Fruit fly (Drosophila melanogaster) whole organism, embryonic: Measurements from ENCODE around the gene sloth1.

Experiments used
- B-H2 ChIP-seq: fragments of 200-800 bp; sonication (Bioruptor generic); optimal IDR thresholded peaks from 2 replicates; lab custom pipeline; 2018; ENCODE audit warnings: missing biosample characterization, mild to moderate bottlenecking, missing genetic modification characterization
- CG10565 ChIP-seq: fragments of 200-800 bp; sonication (Bioruptor generic); optimal IDR thresholded peaks from 3 replicates; lab custom pipeline; 2016; ENCODE audit warnings: missing biosample characterization, mild to moderate bottlenecking, missing genetic modification characterization
- CG10959 ChIP-seq: fragments of 200-800 bp; sonication (Bioruptor generic); IDR thresholded peaks from 2 replicates; pipeline ENCODE4 v1.3.6; 2022; ENCODE audit warnings: missing biosample characterization, missing genetic modification characterization
- CG11560 ChIP-seq: fragments of 200-800 bp; sonication (Bioruptor generic); IDR thresholded peaks from 3 replicates; pipeline ENCODE4 v1.3.6; 2022; ENCODE audit warnings: missing biosample characterization, missing genetic modification characterization
- CG12236 ChIP-seq: fragments of 200-800 bp; sonication (Bioruptor generic); optimal IDR thresholded peaks from 2 replicates; lab custom pipeline; 2016; ENCODE audit warnings: missing biosample characterization, missing genetic modification characterization
- CG12299 ChIP-seq: fragments of 200-800 bp; sonication (Bioruptor generic); optimal IDR thresholded peaks from 2 replicates; lab custom pipeline; 2018; ENCODE audit warnings: missing biosample characterization, mild to moderate bottlenecking, missing genetic modification characterization
- CG14441 ChIP-seq: fragments of 200-800 bp; sonication (Bioruptor generic); IDR thresholded peaks from 2 replicates; pipeline ENCODE4 v1.3.6; 2022; ENCODE audit warnings: missing biosample characterization, missing genetic modification characterization
- CG15514 ChIP-seq: fragments of 200-800 bp; sonication (Bioruptor generic); optimal IDR thresholded peaks from 3 replicates; lab custom pipeline; 2017; ENCODE audit warnings: missing biosample characterization, missing genetic modification characterization, mild to moderate bottlenecking, moderate library complexity, missing genetic modification reagents
- CG1647 ChIP-seq: fragments of 200-800 bp; sonication (Bioruptor generic); optimal IDR thresholded peaks from 3 replicates; lab custom pipeline; 2016; ENCODE audit warnings: missing biosample characterization, missing genetic modification characterization
- CG16863 ChIP-seq: fragments of 200-800 bp; sonication (Bioruptor generic); optimal IDR thresholded peaks from 3 replicates; lab custom pipeline; 2016; ENCODE audit warnings: missing biosample characterization, missing genetic modification characterization
- CG33557 ChIP-seq: fragments of 200-800 bp; sonication (Bioruptor generic); optimal IDR thresholded peaks from 2 replicates; lab custom pipeline; 2019; ENCODE audit warnings: missing biosample characterization, mild to moderate bottlenecking, missing genetic modification characterization, moderate library complexity
- CG3407 ChIP-seq: fragments of 200-800 bp; sonication (Bioruptor generic); optimal IDR thresholded peaks from 2 replicates; lab custom pipeline; 2018; ENCODE audit warnings: missing biosample characterization, mild to moderate bottlenecking, missing genetic modification characterization
- CG3847 ChIP-seq: fragments of 200-800 bp; sonication (Bioruptor generic); IDR thresholded peaks from 2 replicates; pipeline ENCODE4 v1.3.6; 2022; ENCODE audit warnings: missing biosample characterization, missing genetic modification characterization
- CG4707 ChIP-seq: fragments of 200-800 bp; sonication (Bioruptor generic); optimal IDR thresholded peaks from 2 replicates; lab custom pipeline; 2018; ENCODE audit warnings: missing biosample characterization, mild to moderate bottlenecking, missing genetic modification characterization, moderate library complexity
- CG7839 ChIP-seq: fragments of 200-800 bp; sonication (Bioruptor generic); optimal IDR thresholded peaks from 3 replicates; lab custom pipeline; 2018; ENCODE audit warnings: missing biosample characterization, mild to moderate bottlenecking, missing genetic modification characterization, moderate library complexity
- CG9609 ChIP-seq: fragments of 200-800 bp; sonication (Bioruptor generic); optimal IDR thresholded peaks from 3 replicates; lab custom pipeline; 2016; ENCODE audit warnings: missing biosample characterization, missing genetic modification characterization
- CTCF ChIP-seq: fragments of 200-800 bp; sonication (Bioruptor generic); optimal IDR thresholded peaks from 2 replicates; lab custom pipeline; 2017; ENCODE audit warnings: missing biosample characterization, mild to moderate bottlenecking, missing genetic modification characterization, moderate library complexity
- CrebB ChIP-seq: fragments of 200-800 bp; sonication (Bioruptor generic); optimal IDR thresholded peaks from 3 replicates; lab custom pipeline; 2018; ENCODE audit warnings: missing biosample characterization, mild to moderate bottlenecking, missing genetic modification characterization
- D ChIP-seq, 2 experiments: fragments of 200-800 bp in 1 of 2; fragments of >200 bp in 1 of 2; sonication (Bioruptor generic) in 1 of 2; optimal IDR thresholded peaks; 2 replicates in 1 of 2; 3 replicates in 1 of 2; lab custom pipeline; 2017; ENCODE audit warnings: mild to moderate bottlenecking in 1 of 2, missing biosample characterization in 1 of 2, missing genetic modification characterization in 1 of 2, missing genetic modification reagents in 1 of 2
- Dip2 ChIP-seq: fragments of 200-800 bp; sonication (Bioruptor generic); IDR thresholded peaks from 2 replicates; pipeline ENCODE4 v1.3.6; 2022; ENCODE audit warnings: missing biosample characterization, missing genetic modification characterization
- H15 ChIP-seq: fragments of 200-800 bp; sonication (Bioruptor generic); IDR thresholded peaks from 3 replicates; pipeline ENCODE4 v1.3.6; 2022; ENCODE audit warnings: missing biosample characterization, missing genetic modification characterization
- HLH3B ChIP-seq: fragments of 200-800 bp; sonication (Bioruptor generic); IDR thresholded peaks from 2 replicates; pipeline ENCODE4 v1.3.6; 2022; ENCODE audit warnings: missing biosample characterization, missing genetic modification characterization
- HLHmδ ChIP-seq: fragments of 200-800 bp; sonication (Bioruptor generic); optimal IDR thresholded peaks from 2 replicates; lab custom pipeline; 2018; ENCODE audit warnings: missing biosample characterization, mild to moderate bottlenecking, missing genetic modification characterization, moderate library complexity
- HmgD ChIP-seq: fragments of 200-800 bp; sonication (Bioruptor generic); optimal IDR thresholded peaks from 3 replicates; lab custom pipeline; 2016; ENCODE audit warnings: missing biosample characterization, missing genetic modification characterization
- Hr3 ChIP-seq: fragments of 200-800 bp; sonication (Bioruptor generic); optimal IDR thresholded peaks from 3 replicates; lab custom pipeline; 2016; ENCODE audit warnings: missing biosample characterization, missing genetic modification characterization
- NK7.1 ChIP-seq: fragments of 200-800 bp; sonication (Bioruptor generic); optimal IDR thresholded peaks from 3 replicates; lab custom pipeline; 2016; ENCODE audit warnings: missing biosample characterization, missing genetic modification characterization
- Nf-YB ChIP-seq: fragments of 200-800 bp; sonication (Bioruptor generic); optimal IDR thresholded peaks from 3 replicates; lab custom pipeline; 2019; ENCODE audit warnings: missing biosample characterization, mild to moderate bottlenecking, missing genetic modification characterization, moderate library complexity
- NfI ChIP-seq: fragments of 200-800 bp; sonication (Bioruptor generic); optimal IDR thresholded peaks from 3 replicates; lab custom pipeline; 2018; ENCODE audit warnings: missing biosample characterization, mild to moderate bottlenecking, missing genetic modification characterization, moderate library complexity
- Side ChIP-seq: fragments of 200-800 bp; sonication (Bioruptor generic); optimal IDR thresholded peaks from 2 replicates; lab custom pipeline; 2016; ENCODE audit warnings: missing biosample characterization, missing genetic modification characterization
- Sox102F ChIP-seq: fragments of 200-800 bp; sonication (Bioruptor generic); optimal IDR thresholded peaks from 2 replicates; lab custom pipeline; 2018; ENCODE audit warnings: missing biosample characterization, mild to moderate bottlenecking, missing genetic modification characterization, moderate library complexity
- Stat92E ChIP-seq, 3 experiments: fragments of >200 bp in 2 of 3; fragments of 200-800 bp in 1 of 3; sonication (Bioruptor generic) in 1 of 3; optimal IDR thresholded peaks; 2 replicates each; lab custom pipeline; 2017 to 2019; ENCODE audit warnings: missing biosample characterization in 3 of 3, missing genetic modification characterization in 3 of 3, mild to moderate bottlenecking in 1 of 3, moderate library complexity in 1 of 3
- cg ChIP-seq: fragments of 200-800 bp; sonication (Bioruptor generic); optimal IDR thresholded peaks from 3 replicates; lab custom pipeline; 2019; ENCODE audit warnings: missing biosample characterization, mild to moderate bottlenecking, missing genetic modification characterization, moderate library complexity
- chn ChIP-seq: fragments of 200-800 bp; sonication (Bioruptor generic); optimal IDR thresholded peaks from 2 replicates; lab custom pipeline; 2016; ENCODE audit warnings: missing biosample characterization, missing genetic modification characterization
- disco-r ChIP-seq: fragments of 200-800 bp; sonication (Bioruptor generic); optimal IDR thresholded peaks from 2 replicates; lab custom pipeline; 2016; ENCODE audit warnings: missing biosample characterization, missing genetic modification characterization
- dmrt99B ChIP-seq: fragments of 200-800 bp; sonication (Bioruptor generic); optimal IDR thresholded peaks from 2 replicates; lab custom pipeline; 2018; ENCODE audit warnings: missing biosample characterization, mild to moderate bottlenecking, missing genetic modification characterization, moderate library complexity
- dysf ChIP-seq: fragments of 200-800 bp; sonication (Bioruptor generic); IDR thresholded peaks from 3 replicates; pipeline ENCODE4 v1.3.6; 2022; ENCODE audit warnings: missing biosample characterization, missing genetic modification characterization
- eyg ChIP-seq: fragments of 200-800 bp; sonication (Bioruptor generic); optimal IDR thresholded peaks from 3 replicates; lab custom pipeline; 2016; ENCODE audit warnings: missing biosample characterization, missing genetic modification characterization
- ind ChIP-seq: fragments of 200-800 bp; sonication (Bioruptor generic); optimal IDR thresholded peaks from 3 replicates; lab custom pipeline; 2016; ENCODE audit warnings: missing biosample characterization, missing genetic modification characterization
- klu ChIP-seq: fragments of 200-800 bp; sonication (Bioruptor generic); IDR thresholded peaks from 2 replicates; pipeline ENCODE4 v1.3.6; 2022; ENCODE audit warnings: missing biosample characterization, missing genetic modification characterization
- mirr ChIP-seq: fragments of 200-800 bp; sonication (Bioruptor generic); optimal IDR thresholded peaks from 3 replicates; lab custom pipeline; 2018; ENCODE audit warnings: missing biosample characterization, mild to moderate bottlenecking, missing genetic modification characterization
- org-1 ChIP-seq: fragments of 200-800 bp; sonication (Bioruptor generic); optimal IDR thresholded peaks from 2 replicates; lab custom pipeline; 2017; ENCODE audit warnings: missing biosample characterization, missing genetic modification characterization
- pros ChIP-seq: fragments of 200-800 bp; sonication (Bioruptor generic); optimal IDR thresholded peaks from 3 replicates; lab custom pipeline; 2019; ENCODE audit warnings: missing biosample characterization, mild to moderate bottlenecking, missing genetic modification characterization, moderate library complexity
- repo ChIP-seq: fragments of 200-800 bp; sonication (Bioruptor generic); optimal IDR thresholded peaks from 2 replicates; lab custom pipeline; 2016; ENCODE audit warnings: missing biosample characterization, missing genetic modification characterization
- shn ChIP-seq: fragments of 200-800 bp; sonication (Bioruptor generic); optimal IDR thresholded peaks from 3 replicates; lab custom pipeline; 2016; ENCODE audit warnings: missing biosample characterization, missing genetic modification characterization
- sim ChIP-seq: fragments of 200-800 bp; sonication (Bioruptor generic); IDR thresholded peaks from 2 replicates; pipeline ENCODE4 v1.3.6; 2022; ENCODE audit warnings: missing biosample characterization, missing genetic modification characterization
- sima ChIP-seq: fragments of 200-800 bp; sonication (Bioruptor generic); optimal IDR thresholded peaks from 2 replicates; lab custom pipeline; 2016; ENCODE audit warnings: missing biosample characterization, missing genetic modification characterization
- stc ChIP-seq: fragments of 200-800 bp; sonication (Bioruptor generic); IDR thresholded peaks from 2 replicates; pipeline ENCODE4 v1.3.6; 2022; ENCODE audit warnings: missing biosample characterization, missing genetic modification characterization
- sug ChIP-seq: fragments of 200-800 bp; optimal IDR thresholded peaks from 2 replicates; lab custom pipeline; 2019; ENCODE audit warnings: missing biosample characterization, mild to moderate bottlenecking, missing genetic modification characterization, moderate library complexity
- unc-4 ChIP-seq: fragments of 200-800 bp; sonication (Bioruptor generic); IDR thresholded peaks from 2 replicates; pipeline ENCODE4 v1.3.6; 2022; ENCODE audit warnings: missing biosample characterization, missing genetic modification characterization; ENCODE audit not compliant: partially characterized antibody
- usp ChIP-seq: fragments of >200 bp; optimal IDR thresholded peaks from 2 replicates; lab custom pipeline; 2017; ENCODE audit warnings: missing biosample characterization, missing genetic modification characterization

sloth1 gene

DNA sequence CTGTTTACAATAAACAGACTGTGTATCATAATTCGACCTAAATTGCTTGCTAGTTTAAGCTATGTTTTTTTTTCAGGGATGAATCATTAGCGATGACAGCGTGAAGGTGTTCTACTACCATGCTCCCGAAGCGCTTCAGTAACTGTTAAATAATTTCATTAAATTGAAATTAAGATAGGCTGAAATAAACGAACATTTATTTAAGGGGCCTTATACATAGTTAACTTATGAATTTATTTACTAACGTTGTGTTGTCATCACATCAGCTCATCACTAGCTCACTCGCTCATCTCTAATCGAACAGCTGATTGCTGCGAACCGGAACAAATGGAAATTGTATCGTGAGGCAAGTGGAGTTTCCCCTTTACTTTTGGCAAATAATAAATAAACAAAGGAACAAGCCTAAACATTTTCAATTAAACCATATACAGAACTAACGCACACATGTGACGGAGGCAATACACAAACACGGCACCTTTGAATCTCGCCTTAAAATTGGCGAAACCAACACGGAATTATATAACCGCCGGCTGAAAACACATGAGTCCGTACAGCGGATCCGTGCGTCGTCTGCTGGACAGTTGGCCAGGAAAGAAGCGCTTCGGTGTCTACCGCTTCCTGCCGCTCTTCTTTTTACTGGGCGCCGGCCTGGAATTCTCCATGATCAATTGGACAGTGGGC, at the start of gene sloth1, which contains the start of the genes cm and sloth2 (continued):
- TF ChIP-seq CG15514 (peak; percentile 77), ind (peak; percentile 85), unc-4 (GFP tag; lab: Robert Waterston, UW) (peak; percentile 91), stc (GFP tag; lab: Robert Waterston, UW) (peak; percentile 81), pros (GFP tag; lab: Kevin White, UChicago) (peak; percentile 5), CG12299 (tag; lab: Kevin White, UChicago) (peak; percentile 66), dmrt99B (peak; percentile 80), HLH3B (GFP tag; lab: Robert Waterston, UW) (peak; percentile 85), Hr3 (GFP tag; lab: Kevin White, UChicago) (peak; percentile 90), CG7839 (tag; lab: Kevin White, UChicago) (peak; percentile 86), sug (tag; lab: Kevin White, UChicago) (peak; percentile 85), CTCF (GFP tag; lab: Kevin White, UChicago) (peak; percentile 45), H15 (GFP tag; lab: Robert Waterston, UW) (peak; percentile 84; the same call in 2 of the 3 replicates), Side (peak; percentile 87), CG10959 (GFP tag; lab: Robert Waterston, UW) (peak; percentile 76), CG12236 (peak; percentile 71), Dip2 (no peak), CG1647 (peak; percentile 59), org-1 (GFP tag; lab: Kevin White, UChicago) (peak; percentile 64), D (optimal IDR thresholded peaks at IDR 0.05; lab: Kevin White, UChicago) (no peak), D (GFP tag; optimal IDR thresholded peaks at IDR 0.05; lab: Kevin White, UChicago) (peak; percentile 63), dysf (peak; percentile 88), Nf-YB (GFP tag; lab: Kevin White, UChicago) (peak; percentile 61), CG10565 (GFP tag; lab: Kevin White, UChicago) (no peak), usp (GFP tag; lab: Kevin White, UChicago) (no peak), sima (GFP tag; lab: Kevin White, UChicago) (no peak), CG16863 (GFP tag; lab: Kevin White, UChicago) (peak; percentile 86), CG33557 (GFP tag; lab: Kevin White, UChicago) (peak; percentile 81), HmgD (peak; percentile 62), CG4707 (GFP tag; lab: Kevin White, UChicago) (peak; percentile 46), NfI (peak; percentile 86), Sox102F (GFP tag; lab: Kevin White, UChicago) (peak; percentile 86), NK7.1 (peak; percentile 69), disco-r (GFP tag; lab: Kevin White, UChicago) (peak; percentile 58), HLHmδ (GFP tag; lab: Kevin White, UChicago) (no peak), mirr (GFP tag; lab: Kevin White, UChicago) (peak; percentile 71), CG14441 (peak; percentile 84), Stat92E (GFP tag; optimal IDR thresholded peaks at IDR 0.05; lab: Kevin White, UChicago) (peak in 1 of 3 experiments; percentile 65), repo (GFP tag; lab: Kevin White, UChicago) (peak; percentile 75), eyg (GFP tag; lab: Kevin White, UChicago) (peak; percentile 62), cg (no peak), CG3847 (GFP tag; lab: Robert Waterston, UW) (peak; percentile 87), klu (peak; percentile 74), CG9609 (GFP tag; lab: Kevin White, UChicago) (peak; percentile 91), chn (GFP tag; lab: Kevin White, UChicago) (peak; percentile 92), CrebB (tag; lab: Kevin White, UChicago) (peak; percentile 80), shn (GFP tag; lab: Kevin White, UChicago) (peak; percentile 84), sim (GFP tag; lab: Robert Waterston, UW) (no peak), CG11560 (peak; percentile 52; the same call in 1 of the 3 replicates), CG3407 (GFP tag; lab: Kevin White, UChicago) (peak; percentile 53), B-H2 (peak; percentile 84)
